Worm (Caenorhabditis elegans): ENCODE measurements around the gene F37C12.10.

F37C12.10 gene

DNA sequence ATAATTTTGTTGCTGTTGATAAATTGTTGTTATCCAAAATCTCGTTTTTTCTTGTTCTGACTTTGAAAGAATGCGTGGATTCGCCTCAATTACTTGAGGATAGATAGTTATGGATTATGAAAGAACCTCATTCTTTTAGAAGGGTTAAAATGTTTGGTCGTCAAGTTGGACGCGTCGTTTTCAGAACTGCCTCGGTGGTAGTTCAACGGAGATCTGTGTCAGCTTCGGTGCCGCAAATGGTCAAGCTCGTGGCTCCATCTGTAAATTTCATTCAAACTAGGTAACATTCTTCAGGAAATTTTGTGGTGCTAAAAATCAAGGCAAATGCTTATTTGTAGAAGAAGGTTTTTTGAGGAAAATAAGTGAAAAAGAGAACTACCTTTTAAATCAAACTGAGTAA, 7.6 kb downstream of the F37C12.10 start, which contains the start of gene ndab-2:
TSS of gene ndab-2 (plus strand) at position 140 of the 400 bp plus-strand sequence.
- peak; percentile 52 for TF ChIP-seq pha-4 (GFP tag; IDR thresholded peaks at IDR 0.05)
- TF ChIP-seq pha-4 (tag; optimal IDR thresholded peaks at IDR 0.05), result no peak
- TF ChIP-seq ceh-32 (tag; optimal IDR thresholded peaks at IDR 0.05; ENCODE audit: poor library complexity), result no peak
- TF ChIP-seq nhr-77 (tag; optimal IDR thresholded peaks at IDR 0.05), result no peak
- no peak for TF ChIP-seq nhr-102 (tag; optimal IDR thresholded peaks at IDR 0.05)
- no peak for TF ChIP-seq mdl-1 (tag; optimal IDR thresholded peaks at IDR 0.05)
- peak; percentile 69; the same call in 1 of the 2 replicates for TF ChIP-seq Y105C5A.15 (GFP tag; IDR thresholded peaks at IDR 0.05)
- TF ChIP-seq unc-130 (GFP tag; optimal IDR thresholded peaks at IDR 0.05), result no peak
- no peak; the same call in 1 of the 2 replicates for TF ChIP-seq lim-7 (GFP tag; IDR thresholded peaks at IDR 0.05)
- no peak for TF ChIP-seq gei-8 (GFP tag; optimal IDR thresholded peaks at IDR 0.05)
- TF ChIP-seq ztf-7 (tag; optimal IDR thresholded peaks at IDR 0.05), result no peak
- TF ChIP-seq nhr-48 (tag; optimal IDR thresholded peaks at IDR 0.05), result no peak
- TF ChIP-seq lin-15B (tag; optimal IDR thresholded peaks at IDR 0.05), result no peak
- no peak for TF ChIP-seq zfp-3 (GFP tag; conservative IDR thresholded peaks at IDR 0.05)
- no peak for TF ChIP-seq aly-2 (tag; optimal IDR thresholded peaks at IDR 0.05)
- TF ChIP-seq mes-2 (tag; optimal IDR thresholded peaks at IDR 0.05; ENCODE audit: poor library complexity, severe bottlenecking), result peak; percentile 34
- no peak for TF ChIP-seq hmg-1.1 (GFP tag; IDR thresholded peaks at IDR 0.05)
- TF ChIP-seq lin-13 (GFP tag; optimal IDR thresholded peaks at IDR 0.05), result no peak
- no peak for TF ChIP-seq hlh-11 (tag; optimal IDR thresholded peaks at IDR 0.05)
- TF ChIP-seq mxl-3 (GFP tag; optimal IDR thresholded peaks at IDR 0.05), result no peak
- no peak for TF ChIP-seq mxl-2 (GFP tag; conservative IDR thresholded peaks at IDR 0.05)
- TF ChIP-seq arid-1 (GFP tag; conservative IDR thresholded peaks at IDR 0.05), result no peak
- TF ChIP-seq Y48G9A.11 (GFP tag; IDR thresholded peaks at IDR 0.05), result peak; percentile 51; the same call in 1 of the 2 replicates
- TF ChIP-seq F10B5.3 (tag; optimal IDR thresholded peaks at IDR 0.05), result no peak
- TF ChIP-seq ama-1 (optimal IDR thresholded peaks at IDR 0.05), result peak; percentile 82
- no peak for TF ChIP-seq nhr-11 (tag; optimal IDR thresholded peaks at IDR 0.05)
- no peak for TF ChIP-seq ZK546.5 (tag; optimal IDR thresholded peaks at IDR 0.05)
- TF ChIP-seq lsy-2 (tag; optimal IDR thresholded peaks at IDR 0.05), result peak in 1 of 2 experiments; percentile 14
- no peak for TF ChIP-seq R02D3.7 (tag; optimal IDR thresholded peaks at IDR 0.05)
- no peak for TF ChIP-seq nhr-10 (tag; optimal IDR thresholded peaks at IDR 0.05)
- TF ChIP-seq F26F4.8 (GFP tag; conservative IDR thresholded peaks at IDR 0.05), result no peak
- TF ChIP-seq aha-1 (tag), result no peak
- TF ChIP-seq php-3 (GFP tag; IDR thresholded peaks at IDR 0.05), result no peak
- TF ChIP-seq saeg-2 (GFP tag; IDR thresholded peaks at IDR 0.05), result no peak
- no peak for TF ChIP-seq spr-3 (GFP tag; optimal IDR thresholded peaks at IDR 0.05)
- TF ChIP-seq daf-12 (tag; optimal IDR thresholded peaks at IDR 0.05), result no peak
- no peak for TF ChIP-seq dmd-6 (GFP tag; IDR thresholded peaks at IDR 0.05)
- TF ChIP-seq lir-3 (tag; optimal IDR thresholded peaks at IDR 0.05), result no peak
- TF ChIP-seq ZK337.2 (GFP tag; IDR thresholded peaks at IDR 0.05), result no peak
- no peak for TF ChIP-seq nhr-42 (GFP tag; IDR thresholded peaks at IDR 0.05)
- peak in 1 of 2 experiments; percentile 17 for TF ChIP-seq unc-62 (GFP tag; optimal IDR thresholded peaks at IDR 0.05 in 1 of 2)
- TF ChIP-seq unc-62 (tag; optimal IDR thresholded peaks at IDR 0.05), result no peak
- TF ChIP-seq mdt-29 (GFP tag; IDR thresholded peaks at IDR 0.05), result no peak
- 0 out of 2 replicates have a peak, but pooled peaks have one; percentile 39 for TF ChIP-seq ctbp-1 (GFP tag; IDR thresholded peaks at IDR 0.05)
- no peak for TF ChIP-seq ceh-44 (GFP tag; IDR thresholded peaks at IDR 0.05)
- TF ChIP-seq egl-27 (tag; optimal IDR thresholded peaks at IDR 0.05), result no peak
- TF ChIP-seq Y75B8A.6 (GFP tag; IDR thresholded peaks at IDR 0.05), result no peak
- TF ChIP-seq egl-43 (GFP tag; IDR thresholded peaks at IDR 0.05), result peak; percentile 67; the same call in 1 of the 2 replicates
- no peak for TF ChIP-seq jun-1 (tag; optimal IDR thresholded peaks at IDR 0.05)
- 0 out of 4 replicates have a peak, but pooled peaks have one; percentile 23 to 55 for TF ChIP-seq madf-5 (GFP tag; IDR thresholded peaks at IDR 0.05)
- no peak for TF ChIP-seq unc-39 (tag; optimal IDR thresholded peaks at IDR 0.05)
- TF ChIP-seq dmd-8 (GFP tag; IDR thresholded peaks at IDR 0.05), result no peak
- TF ChIP-seq spr-1 (tag; optimal IDR thresholded peaks at IDR 0.05), result no peak
